Worm (Caenorhabditis elegans) whole organism, mixed stage, embryonic: Measurements from ENCODE around the gene trpp-1.

Experiments used
- bed-3 ChIP-seq: fragments of 200-800 bp; sonication (Bioruptor generic); optimal IDR thresholded peaks from 3 replicates; lab custom pipeline; 2018; ENCODE audit warnings: mild to moderate bottlenecking, missing genetic modification characterization, moderate library complexity, missing compliant biosample characterization
- blmp-1 ChIP-seq: fragments of 150-350 bp; optimal IDR thresholded peaks from 2 replicates; lab custom pipeline; 2014; ENCODE audit warnings: missing biosample characterization, missing genetic modification characterization
- ceh-43 ChIP-seq: fragments of 200-800 bp; sonication (Bioruptor generic); optimal IDR thresholded peaks from 2 replicates; lab custom pipeline; 2018; ENCODE audit warnings: mild to moderate bottlenecking, missing genetic modification characterization, moderate library complexity, missing compliant biosample characterization
- ceh-83 ChIP-seq: fragments of 200-800 bp; sonication (Bioruptor generic); optimal IDR thresholded peaks from 2 replicates; lab custom pipeline; 2018; ENCODE audit warnings: mild to moderate bottlenecking, missing genetic modification characterization, missing compliant biosample characterization
- flh-1 ChIP-seq: fragments of 200-800 bp; sonication (Bioruptor generic); optimal IDR thresholded peaks from 2 replicates; lab custom pipeline; 2018; ENCODE audit warnings: mild to moderate bottlenecking, missing genetic modification characterization, moderate library complexity, missing compliant biosample characterization
- lin-13 ChIP-seq: fragments of 150-350 bp; optimal IDR thresholded peaks from 2 replicates; lab custom pipeline; 2014; ENCODE audit warnings: missing biosample characterization, missing genetic modification characterization
- mab-5 ChIP-seq: fragments of 150-350 bp; optimal IDR thresholded peaks from 2 replicates; lab custom pipeline; 2014; ENCODE audit warnings: missing biosample characterization, missing genetic modification characterization
- mep-1 ChIP-seq: fragments of 150-350 bp; optimal IDR thresholded peaks from 2 replicates; lab custom pipeline; 2017; ENCODE audit warnings: missing biosample characterization, missing genetic modification reagents, missing genetic modification characterization, inconsistent platforms
- mls-2 ChIP-seq: sonication (generic microtip); optimal IDR thresholded peaks from 2 replicates; lab custom pipeline; 2016; ENCODE audit warnings: mild to moderate bottlenecking, missing genetic modification characterization, moderate library complexity, missing compliant biosample characterization
- nhr-12 ChIP-seq: fragments of 150-350 bp; optimal IDR thresholded peaks from 2 replicates; lab custom pipeline; 2014; ENCODE audit warnings: missing biosample characterization, missing genetic modification characterization
- nhr-2 ChIP-seq: fragments of 150-350 bp; optimal IDR thresholded peaks from 2 replicates; lab custom pipeline; 2014; ENCODE audit warnings: missing biosample characterization, missing genetic modification characterization
- nhr-28 ChIP-seq: fragments of 150-350 bp; optimal IDR thresholded peaks from 2 replicates; lab custom pipeline; 2014; ENCODE audit warnings: missing biosample characterization, missing genetic modification characterization
- pha-4 ChIP-seq: fragments of 150-350 bp; optimal IDR thresholded peaks from 2 replicates; lab custom pipeline; 2018; ENCODE audit warnings: missing biosample characterization, missing genetic modification reagents, missing genetic modification characterization
- tbx-8 ChIP-seq: fragments of 200-800 bp; sonication (Bioruptor generic); optimal IDR thresholded peaks from 2 replicates; lab custom pipeline; 2018; ENCODE audit warnings: mild to moderate bottlenecking, missing genetic modification characterization, moderate library complexity, missing compliant biosample characterization
- unc-39 ChIP-seq: fragments of 150-350 bp; optimal IDR thresholded peaks from 2 replicates; lab custom pipeline; 2014; ENCODE audit warnings: missing biosample characterization, missing genetic modification characterization
- unc-62 ChIP-seq: fragments of 150-350 bp; optimal IDR thresholded peaks from 2 replicates; lab custom pipeline; 2014; ENCODE audit warnings: missing biosample characterization, missing genetic modification reagents, missing genetic modification characterization

trpp-1 gene

DNA sequence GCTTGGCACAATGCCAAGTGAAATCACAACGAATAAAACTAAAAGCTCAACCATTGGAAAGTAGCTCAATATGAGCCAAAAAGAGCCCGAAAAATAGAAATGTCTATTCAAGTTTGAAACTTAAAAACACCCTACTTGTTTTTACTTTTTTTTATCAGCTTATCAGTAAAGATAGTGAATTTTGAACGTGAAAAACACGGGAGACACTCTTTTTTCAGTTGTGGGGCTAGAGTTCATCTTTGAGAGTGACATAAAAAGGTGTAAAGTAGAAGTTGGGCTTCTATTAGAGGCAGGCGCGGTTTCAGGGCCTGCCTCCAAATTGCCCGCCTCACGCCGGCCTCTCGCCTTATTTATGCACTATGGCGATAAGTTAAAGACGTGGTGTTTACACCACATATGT, 50.3 kb downstream of the trpp-1 start, which contains the start of gene oac-39:
Gene oac-39, minus strand, starts transcription at position 101 of the 400 bp plus-strand sequence.
- TF ChIP-seq blmp-1 (tag; lab: Kevin White, UChicago) (no peak), ceh-83 (no peak), mls-2 (tag; lab: Kevin White, UChicago) (no peak), nhr-12 (tag; lab: Kevin White, UChicago) (no peak), mep-1 (tag; lab: Kevin White, UChicago) (no peak), lin-13 (no peak), unc-39 (tag; lab: Kevin White, UChicago) (no peak), nhr-2 (tag; lab: Kevin White, UChicago) (no peak), flh-1 (no peak), mab-5 (tag; lab: Kevin White, UChicago) (no peak), unc-62 (no peak), tbx-8 (GFP tag; lab: Kevin White, UChicago) (no peak), bed-3 (GFP tag; lab: Kevin White, UChicago) (no peak), pha-4 (no peak), ceh-43 (no peak), nhr-28 (tag; lab: Kevin White, UChicago) (no peak)
